Worm (Caenorhabditis elegans) whole organism, L1 larva: ENCODE measurements around the gene pqbp-1.1.

Experiments
- F16B12.6 ChIP-seq: fragments of 150-350 bp; optimal IDR thresholded peaks from 2 replicates; lab custom pipeline; 2014; ENCODE audit warnings: missing biosample characterization, missing genetic modification characterization
- Y116A8C.19 ChIP-seq: sonication (generic microtip); optimal IDR thresholded peaks from 2 replicates; lab custom pipeline; 2016; ENCODE audit warnings: missing compliant biosample characterization, missing genetic modification characterization, borderline replicate concordance
- alr-1 ChIP-seq: fragments of 200-800 bp; sonication (Bioruptor generic); optimal IDR thresholded peaks from 2 replicates; lab custom pipeline; 2018; ENCODE audit warnings: borderline replicate concordance, mild to moderate bottlenecking, missing genetic modification characterization, missing compliant biosample characterization
- aly-2 ChIP-seq: fragments of 150-350 bp; optimal IDR thresholded peaks from 2 replicates; lab custom pipeline; 2014; ENCODE audit warnings: missing biosample characterization, missing genetic modification characterization
- ama-1 ChIP-seq: fragments of 150-350 bp; optimal IDR thresholded peaks from 2 replicates; lab custom pipeline; 2014
- blmp-1 ChIP-seq: fragments of 150-350 bp; optimal IDR thresholded peaks from 2 replicates; lab custom pipeline; 2014; ENCODE audit warnings: missing biosample characterization, missing genetic modification characterization
- ceh-88 ChIP-seq: fragments of 200-800 bp; sonication (Bioruptor generic); IDR thresholded peaks from 2 replicates; pipeline ENCODE4 v1.3.6; 2022; ENCODE audit warnings: missing genetic modification characterization, missing compliant biosample characterization
- dpl-1 ChIP-seq, 3 experiments: fragments of 150-350 bp in 2 of 3; sonication (generic microtip) in 1 of 3; optimal IDR thresholded peaks; 2 replicates each; lab custom pipeline; 2014 to 2017; ENCODE audit warnings: missing biosample characterization in 3 of 3, missing genetic modification characterization in 3 of 3, missing genetic modification reagents in 3 of 3
- dsc-1 ChIP-seq: sonication (generic microtip); optimal IDR thresholded peaks from 2 replicates; lab custom pipeline; 2016; ENCODE audit warnings: mild to moderate bottlenecking, missing genetic modification characterization, missing compliant biosample characterization
- efl-1 ChIP-seq, 4 experiments: fragments of 150-350 bp; optimal IDR thresholded peaks in 3 of 4; peaks in 1 of 4; 1 replicate in 1 of 4; 2 replicates in 3 of 4; lab custom pipeline; 2014; ENCODE audit warnings: missing biosample characterization in 2 of 4, missing genetic modification characterization in 2 of 4, missing genetic modification reagents in 2 of 4
- egl-27 ChIP-seq, 2 experiments: fragments of 150-350 bp in 1 of 2; sonication (generic microtip); optimal IDR thresholded peaks; 3 replicates each; lab custom pipeline; 2017 to 2018; ENCODE audit warnings: missing biosample characterization in 2 of 2, missing genetic modification characterization in 2 of 2, missing genetic modification reagents in 2 of 2
- elt-2 ChIP-seq: sonication (generic microtip); optimal IDR thresholded peaks from 2 replicates; lab custom pipeline; 2016; ENCODE audit warnings: missing genetic modification characterization, mild to moderate bottlenecking, inconsistent platforms, missing compliant biosample characterization, missing genetic modification reagents
- elt-3 ChIP-seq, 6 experiments: fragments of 150-350 bp in 1 of 6; sonication (generic microtip); optimal IDR thresholded peaks; 2 replicates each; lab custom pipeline; 2017 to 2018; ENCODE audit warnings: missing biosample characterization in 6 of 6, missing genetic modification characterization in 6 of 6, inconsistent platforms in 1 of 6
- fkh-10 ChIP-seq: sonication (generic microtip); optimal IDR thresholded peaks from 2 replicates; lab custom pipeline; 2017; ENCODE audit warnings: missing biosample characterization, missing genetic modification reagents, missing genetic modification characterization
- fos-1 ChIP-seq: fragments of 150-350 bp; optimal IDR thresholded peaks from 2 replicates; lab custom pipeline; 2014; ENCODE audit warnings: missing biosample characterization, missing genetic modification characterization
- hlh-17 ChIP-seq: fragments of 200-800 bp; sonication (Bioruptor generic); optimal IDR thresholded peaks from 2 replicates; lab custom pipeline; 2018; ENCODE audit warnings: missing genetic modification characterization, mild to moderate bottlenecking, missing compliant biosample characterization, moderate library complexity, borderline replicate concordance
- hlh-4 ChIP-seq: sonication (generic microtip); optimal IDR thresholded peaks from 2 replicates; lab custom pipeline; 2016; ENCODE audit warnings: mild to moderate bottlenecking, missing genetic modification characterization, missing compliant biosample characterization
- hpl-2 ChIP-seq: fragments of 150-350 bp; optimal IDR thresholded peaks from 2 replicates; lab custom pipeline; 2014; ENCODE audit warnings: missing biosample characterization, missing genetic modification reagents, missing genetic modification characterization
- irx-1 ChIP-seq: sonication (generic microtip); optimal IDR thresholded peaks from 2 replicates; lab custom pipeline; 2016; ENCODE audit warnings: missing genetic modification characterization, missing compliant biosample characterization
- isw-1 ChIP-seq: fragments of 200-800 bp; sonication (Bioruptor generic); IDR thresholded peaks from 2 replicates; pipeline ENCODE4 v1.3.6; 2022; ENCODE audit warnings: missing genetic modification characterization, missing compliant biosample characterization
- jun-1 ChIP-seq: fragments of 150-350 bp; optimal IDR thresholded peaks from 2 replicates; lab custom pipeline; 2014; ENCODE audit warnings: missing biosample characterization, missing genetic modification reagents, missing genetic modification characterization
- lin-15B ChIP-seq: fragments of 150-350 bp; sonication (generic microtip); optimal IDR thresholded peaks from 3 replicates; lab custom pipeline; 2014; ENCODE audit warnings: missing biosample characterization, missing genetic modification characterization
- lin-35 ChIP-seq, 2 experiments: fragments of 150-350 bp; optimal IDR thresholded peaks; 2 replicates each; lab custom pipeline; 2014; ENCODE audit warnings: missing biosample characterization in 2 of 2, missing genetic modification characterization in 2 of 2, missing genetic modification reagents in 2 of 2
- lin-39 ChIP-seq: fragments of 150-350 bp; optimal IDR thresholded peaks from 2 replicates; lab custom pipeline; 2014; ENCODE audit warnings: missing biosample characterization, missing genetic modification reagents, missing genetic modification characterization
- lir-3 ChIP-seq: sonication (generic microtip); optimal IDR thresholded peaks from 2 replicates; lab custom pipeline; 2016; ENCODE audit warnings: mild to moderate bottlenecking, missing genetic modification characterization, moderate library complexity, missing compliant biosample characterization; ENCODE audit not compliant: poor library complexity
- mab-9 ChIP-seq: fragments of 200-800 bp; sonication (Bioruptor generic); IDR thresholded peaks from 2 replicates; pipeline ENCODE4 v1.3.6; 2022; ENCODE audit warnings: missing genetic modification reagents, missing genetic modification characterization, missing compliant biosample characterization
- nhr-11 ChIP-seq: fragments of 150-350 bp; optimal IDR thresholded peaks from 2 replicates; lab custom pipeline; 2014; ENCODE audit warnings: missing biosample characterization, missing genetic modification characterization
- nhr-28 ChIP-seq: fragments of 150-350 bp; optimal IDR thresholded peaks from 2 replicates; lab custom pipeline; 2014; ENCODE audit warnings: missing biosample characterization, missing genetic modification characterization
- nhr-47 ChIP-seq: sonication (generic microtip); optimal IDR thresholded peaks from 2 replicates; lab custom pipeline; 2016; ENCODE audit warnings: mild to moderate bottlenecking, missing genetic modification characterization, moderate library complexity, missing compliant biosample characterization
- nhr-76 ChIP-seq: sonication (generic microtip); optimal IDR thresholded peaks from 2 replicates; lab custom pipeline; 2017; ENCODE audit warnings: missing biosample characterization, missing genetic modification characterization
- nhr-84 ChIP-seq: sonication (generic microtip); optimal IDR thresholded peaks from 2 replicates; lab custom pipeline; 2017; ENCODE audit warnings: missing biosample characterization, missing genetic modification characterization
- nhr-85 ChIP-seq: sonication (generic microtip); peaks from one replicate; lab custom pipeline; 2016; ENCODE audit warnings: missing genetic modification characterization, inconsistent platforms, missing compliant biosample characterization
- pag-3 ChIP-seq: sonication (generic microtip); optimal IDR thresholded peaks from 2 replicates; lab custom pipeline; 2017; ENCODE audit warnings: missing genetic modification characterization, mild to moderate bottlenecking, missing compliant biosample characterization, antibody characterized with exemption, borderline replicate concordance; ENCODE audit not compliant: insufficient read depth
- skn-1 ChIP-seq: fragments of 150-350 bp; optimal IDR thresholded peaks from 2 replicates; lab custom pipeline; 2014; ENCODE audit warnings: missing biosample characterization, missing genetic modification characterization
- snpc-4 ChIP-seq: fragments of 150-350 bp; optimal IDR thresholded peaks from 2 replicates; lab custom pipeline; 2014; ENCODE audit warnings: missing biosample characterization, missing genetic modification characterization
- snu-23 ChIP-seq: sonication (generic microtip); optimal IDR thresholded peaks from 2 replicates; lab custom pipeline; 2016; ENCODE audit warnings: missing genetic modification characterization, missing compliant biosample characterization
- sox-4 ChIP-seq: sonication (generic microtip); optimal IDR thresholded peaks from 2 replicates; lab custom pipeline; 2016; ENCODE audit warnings: missing genetic modification characterization, missing compliant biosample characterization
- unc-130 ChIP-seq: fragments of 150-350 bp; optimal IDR thresholded peaks from 2 replicates; lab custom pipeline; 2017; ENCODE audit warnings: missing biosample characterization, missing genetic modification characterization, inconsistent platforms
- unc-30 ChIP-seq: sonication (generic microtip); optimal IDR thresholded peaks from 2 replicates; lab custom pipeline; 2017; ENCODE audit warnings: missing biosample characterization, missing genetic modification characterization
- unc-62 ChIP-seq: fragments of 150-350 bp; optimal IDR thresholded peaks from 2 replicates; lab custom pipeline; 2014; ENCODE audit warnings: missing biosample characterization, missing genetic modification reagents, missing genetic modification characterization
- unc-86 ChIP-seq: sonication (generic microtip); optimal IDR thresholded peaks from 2 replicates; lab custom pipeline; 2016; ENCODE audit warnings: missing genetic modification characterization, missing compliant biosample characterization
- unc-98 ChIP-seq: fragments of 200-800 bp; sonication (Bioruptor generic); IDR thresholded peaks from 2 replicates; pipeline ENCODE4 v1.3.6; 2022; ENCODE audit warnings: missing genetic modification characterization, missing compliant biosample characterization
- vab-15 ChIP-seq: sonication (generic microtip); optimal IDR thresholded peaks from 2 replicates; lab custom pipeline; 2017; ENCODE audit warnings: missing genotype, mild to moderate bottlenecking, missing genetic modification characterization, missing compliant biosample characterization
- xbp-1 ChIP-seq: sonication (generic microtip); optimal IDR thresholded peaks from 2 replicates; lab custom pipeline; 2016; ENCODE audit warnings: missing genetic modification characterization, missing compliant biosample characterization
- zag-1 ChIP-seq: fragments of 150-350 bp; optimal IDR thresholded peaks from 2 replicates; lab custom pipeline; 2014; ENCODE audit warnings: missing biosample characterization, missing genetic modification characterization
- zip-4 ChIP-seq: fragments of 200-800 bp; sonication (Bioruptor generic); optimal IDR thresholded peaks from 2 replicates; lab custom pipeline; 2018; ENCODE audit warnings: mild to moderate bottlenecking, missing genetic modification characterization, moderate library complexity, missing compliant biosample characterization
- ztf-11 ChIP-seq, 2 experiments: sonication (generic microtip); optimal IDR thresholded peaks; 2 replicates each; lab custom pipeline; 2016 to 2017; ENCODE audit warnings: missing genetic modification characterization in 2 of 2, missing biosample characterization in 1 of 2, missing compliant biosample characterization in 1 of 2

pqbp-1.1 gene

ce11 chrIV:262460-262859, 977 bp upstream of the pqbp-1.1 start:
- TF ChIP-seq efl-1 (optimal IDR thresholded peaks at IDR 0.05; lab: Kevin White, UChicago) = no peak
- peak in 1 of 2 experiments; percentile 91 for TF ChIP-seq efl-1 (GFP tag; optimal IDR thresholded peaks at IDR 0.05 in 1 of 2; lab: Kevin White, UChicago)
- TF ChIP-seq nhr-85 (tag; lab: Kevin White, UChicago) = no peak
- TF ChIP-seq, all 84 proteins: peak for 1

- TF ChIP-seq blmp-1 (peak; percentile 96), elt-3 (tag; optimal IDR thresholded peaks at IDR 0.05; lab: Kevin White, UChicago) (peak in 1 of 6 experiments; percentile 50), lin-15B (no peak)
- TF ChIP-seq, all 84 proteins: peak for 2
These were observed 2.3 kb downstream of the pqbp-1.1 start, which contains the start of gene dpy-9 for ce11 chrIV:259142-259541. TSS of gene dpy-9 (minus strand) at chrIV:259204.

DNA sequence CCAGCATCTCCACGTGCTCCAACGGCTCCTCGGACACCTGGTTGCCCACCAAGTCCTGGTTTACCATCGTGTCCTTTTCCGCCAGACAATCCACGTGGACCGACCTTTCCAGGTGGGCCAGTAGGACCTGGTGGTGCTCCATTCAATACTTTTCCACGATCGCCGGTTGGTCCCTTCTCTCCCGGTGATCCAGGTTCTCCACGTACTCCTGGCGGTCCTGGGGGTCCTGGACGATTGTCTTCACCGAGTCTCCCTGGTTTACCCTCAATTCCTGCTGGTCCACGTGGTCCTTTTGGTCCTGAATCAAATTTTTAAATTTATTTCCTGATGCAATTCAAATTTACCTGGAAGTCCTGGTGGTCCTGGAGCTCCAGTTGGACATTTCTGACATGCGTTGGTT, 3.1 kb downstream of the pqbp-1.1 start:
- no peak for TF ChIP-seq ceh-88 (GFP tag; lab: Robert Waterston, UW)
- no peak for TF ChIP-seq lir-3 (tag; lab: Kevin White, UChicago)
- TF ChIP-seq fos-1 (tag; lab: Kevin White, UChicago) = no peak
- TF ChIP-seq dpl-1 (GFP tag; optimal IDR thresholded peaks at IDR 0.05; lab: Kevin White, UChicago) = no peak
- no peak for TF ChIP-seq unc-86 (tag; lab: Kevin White, UChicago)
- no peak for TF ChIP-seq Y116A8C.19 (tag; lab: Kevin White, UChicago)
- no peak for TF ChIP-seq nhr-84 (tag; lab: Kevin White, UChicago)
- TF ChIP-seq unc-130 = no peak
- TF ChIP-seq nhr-28 (tag; lab: Kevin White, UChicago) = no peak
- TF ChIP-seq zag-1 (tag; lab: Kevin White, UChicago) = no peak
- no peak for TF ChIP-seq nhr-76 (tag; lab: Kevin White, UChicago)
- TF ChIP-seq sox-4 (tag; lab: Kevin White, UChicago) = no peak
- TF ChIP-seq nhr-85 (tag; lab: Kevin White, UChicago) = no peak
- no peak for TF ChIP-seq zip-4 (GFP tag; lab: Kevin White, UChicago)

DNA sequence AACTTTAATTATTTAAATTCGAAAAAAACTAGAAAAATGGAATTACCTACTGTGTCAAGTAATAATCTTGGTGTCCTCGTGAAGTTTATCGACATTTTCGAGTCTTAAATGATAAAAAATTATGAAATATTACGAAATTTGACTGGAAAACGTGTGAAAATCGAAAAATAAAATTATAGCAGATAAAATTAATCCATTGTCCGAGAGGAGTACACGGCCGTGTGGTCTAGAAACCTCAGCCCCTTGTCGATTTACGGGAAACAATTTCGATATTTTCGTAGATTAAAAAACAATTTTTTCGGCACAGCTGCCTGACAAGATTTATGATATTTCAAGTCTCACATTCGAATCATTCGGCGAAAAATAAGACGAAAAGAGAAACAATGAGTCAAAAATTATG, 4.4 kb downstream of the pqbp-1.1 start, which contains the start of gene R02D3.8:
TSS of gene R02D3.8 (minus strand) at position 109 of the 400 bp plus-strand sequence.
- TF ChIP-seq ztf-11 (tag; optimal IDR thresholded peaks at IDR 0.05; lab: Kevin White, UChicago) (peak in 1 of 2 experiments; percentile 46), lir-3 (tag; lab: Kevin White, UChicago) (peak; percentile 72), dsc-1 (tag; lab: Kevin White, UChicago) (peak; percentile 48), pag-3 (tag; lab: Kevin White, UChicago) (no peak), lin-39 (tag; lab: Kevin White, UChicago) (no peak), aly-2 (no peak), snpc-4 (tag; lab: Kevin White, UChicago) (no peak), skn-1 (no peak), elt-2 (tag; lab: Kevin White, UChicago) (no peak), fkh-10 (no peak), isw-1 (GFP tag; lab: Robert Waterston, UW) (no peak), hlh-17 (no peak), alr-1 (tag; lab: Kevin White, UChicago) (no peak), vab-15 (tag; lab: Kevin White, UChicago) (no peak), unc-98 (GFP tag; lab: Robert Waterston, UW) (no peak), lin-35 (GFP tag; optimal IDR thresholded peaks at IDR 0.05; lab: Kevin White, UChicago) (peak; percentile 50 to 59), unc-30 (tag; lab: Kevin White, UChicago) (no peak), snu-23 (GFP tag; lab: Kevin White, UChicago) (peak; percentile 62), ama-1 (lab: Kevin White, UChicago) (no peak), nhr-47 (tag; lab: Kevin White, UChicago) (peak; percentile 64), mab-9 (GFP tag; lab: Robert Waterston, UW) (no peak), xbp-1 (peak; percentile 42), hlh-4 (tag; lab: Kevin White, UChicago) (no peak), unc-62 (no peak), hpl-2 (GFP tag; lab: Kevin White, UChicago) (no peak), F16B12.6 (tag; lab: Kevin White, UChicago) (no peak), nhr-11 (tag; lab: Kevin White, UChicago) (no peak), nhr-28 (tag; lab: Kevin White, UChicago) (no peak), egl-27 (tag; optimal IDR thresholded peaks at IDR 0.05; lab: Kevin White, UChicago) (no peak), irx-1 (tag; lab: Kevin White, UChicago) (peak; percentile 27), dpl-1 (GFP tag; optimal IDR thresholded peaks at IDR 0.05; lab: Kevin White, UChicago) (peak; percentile 48 to 67 (median 55)), jun-1 (tag; lab: Kevin White, UChicago) (no peak)
